Fruit fly (Drosophila melanogaster): ENCODE results near the gene CG14989.

CG14989 gene

DNA sequence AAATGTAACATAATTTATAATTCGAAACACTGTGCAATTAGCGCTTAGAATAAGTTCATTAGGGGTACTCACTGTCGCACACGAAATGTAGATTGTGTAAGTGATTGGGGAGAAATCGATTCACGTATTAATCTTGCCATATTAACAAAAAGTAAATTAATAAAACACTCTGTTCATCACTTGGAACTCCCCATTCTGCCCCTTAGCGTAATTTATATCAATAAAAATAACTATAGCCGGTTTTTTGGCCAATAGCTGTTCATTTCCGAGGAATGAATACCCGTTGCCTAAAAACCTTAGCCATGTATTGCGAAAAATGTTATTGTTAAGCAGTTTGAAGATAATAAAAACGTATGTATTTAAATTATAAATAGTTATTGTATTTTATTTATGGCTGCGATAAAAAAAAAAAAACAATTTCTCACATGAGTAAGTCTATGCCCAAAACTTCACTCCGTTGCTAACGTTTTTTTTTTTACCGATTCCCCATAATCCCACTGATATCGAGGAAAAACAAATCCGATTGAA is 28.0 kb upstream of the CG14989 start, which contains the start of gene Ugt305A1 (continued):
- TF ChIP-seq Fer1 (GFP tag; optimal IDR thresholded peaks at IDR 0.05) (no peak), tin (GFP tag; optimal IDR thresholded peaks at IDR 0.05) (no peak), Ets65A (GFP tag) (peak; percentile 61), ase (GFP tag; IDR thresholded peaks at IDR 0.05) (no peak), CG12104 (GFP tag; optimal IDR thresholded peaks at IDR 0.05) (no peak), CG16813 (GFP tag; IDR thresholded peaks at IDR 0.05; ENCODE audit: partially characterized antibody) (no peak), unc-4 (GFP tag; IDR thresholded peaks at IDR 0.05; ENCODE audit: partially characterized antibody) (no peak), CG17912 (GFP tag; optimal IDR thresholded peaks at IDR 0.05) (no peak), NC2β (GFP tag; optimal IDR thresholded peaks at IDR 0.05) (no peak), danr (GFP tag; IDR thresholded peaks at IDR 0.05) (no peak), CG3726 (GFP tag; IDR thresholded peaks at IDR 0.05) (no peak), CG12659 (GFP tag; optimal IDR thresholded peaks at IDR 0.05) (peak; percentile 11), Max (GFP tag; optimal IDR thresholded peaks at IDR 0.05) (no peak), Kr (GFP tag; optimal IDR thresholded peaks at IDR 0.05) (no peak)

DNA sequence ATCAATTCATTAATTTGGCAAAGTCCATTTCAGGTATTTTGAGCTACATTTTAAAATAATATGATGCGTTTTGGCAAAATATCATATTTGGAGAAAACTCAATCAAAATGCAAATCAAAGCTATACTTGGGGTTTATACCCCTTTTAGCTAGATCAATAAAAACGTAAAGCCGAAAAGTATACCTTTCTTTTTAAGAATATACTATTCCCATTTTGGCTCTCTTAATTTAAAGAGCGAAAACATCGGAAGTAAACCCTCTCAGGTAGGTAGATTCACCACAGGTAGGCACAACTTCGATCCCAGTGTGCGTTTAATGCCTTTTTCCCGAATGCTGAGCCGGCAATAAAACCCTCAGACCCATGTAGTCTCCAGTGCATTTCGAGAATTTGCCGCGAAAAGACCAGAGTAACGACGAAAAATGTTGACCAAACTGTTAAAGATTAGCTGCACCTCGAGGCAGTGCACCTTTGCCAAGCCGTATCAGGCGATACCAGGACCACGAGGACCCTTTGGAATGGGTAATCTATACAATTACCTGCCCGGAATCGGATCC is 25.4 kb upstream of the CG14989 start, which contains the start of gene dib:
Gene dib (plus strand): TSS at position 372 of the 554 bp plus-strand sequence.
- TF ChIP-seq aop (GFP tag; IDR thresholded peaks at IDR 0.05) (peak; percentile 62; the same call in 1 of the 2 replicates), D19B (GFP tag; optimal IDR thresholded peaks at IDR 0.05) (no peak), CG8089 (GFP tag; optimal IDR thresholded peaks at IDR 0.05) (no peak), Hr39 (optimal IDR thresholded peaks at IDR 0.05) (no peak), CG17328 (GFP tag; IDR thresholded peaks at IDR 0.05) (no peak), HHEX (GFP tag; optimal IDR thresholded peaks at IDR 0.05) (no peak), CG8765 (GFP tag; IDR thresholded peaks at IDR 0.05) (no peak), Asciz (GFP tag; optimal IDR thresholded peaks at IDR 0.05) (no peak), CG17385 (GFP tag; optimal IDR thresholded peaks at IDR 0.05) (no peak), CG3163 (GFP tag; optimal IDR thresholded peaks at IDR 0.05) (peak; percentile 96), psq (GFP tag; optimal IDR thresholded peaks at IDR 0.05) (no peak), HmgD (GFP tag; optimal IDR thresholded peaks at IDR 0.05) (no peak), dmrt99B (tag; optimal IDR thresholded peaks at IDR 0.05) (no peak), crol (GFP tag; IDR thresholded peaks at IDR 0.05) (no peak), CG1233 (GFP tag; optimal IDR thresholded peaks at IDR 0.05) (no peak), zen (tag; optimal IDR thresholded peaks at IDR 0.05) (peak; percentile 67), CG12236 (GFP tag; optimal IDR thresholded peaks at IDR 0.05) (no peak), tup (GFP tag; optimal IDR thresholded peaks at IDR 0.05) (no peak), Atf6 (GFP tag; IDR thresholded peaks at IDR 0.05) (no peak), tx (GFP tag; optimal IDR thresholded peaks at IDR 0.05) (no peak), wdn (GFP tag; IDR thresholded peaks at IDR 0.05) (no peak), cad (GFP tag; optimal IDR thresholded peaks at IDR 0.05) (peak; percentile 94), CTCF (GFP tag; optimal IDR thresholded peaks at IDR 0.05) (no peak), ara (GFP tag; IDR thresholded peaks at IDR 0.05) (no peak), CG14050 (GFP tag; IDR thresholded peaks at IDR 0.05) (no peak), Dbx (GFP tag; IDR thresholded peaks at IDR 0.05) (no peak), CG8924 (tag; optimal IDR thresholded peaks at IDR 0.05) (no peak), yki (optimal IDR thresholded peaks at IDR 0.05) (no peak), Tbp (GFP tag; optimal IDR thresholded peaks at IDR 0.05) (no peak), Dll (GFP tag; IDR thresholded peaks at IDR 0.05; ENCODE audit: partially characterized antibody) (no peak), grn (GFP tag; optimal IDR thresholded peaks at IDR 0.05) (no peak), gsb (GFP tag; IDR thresholded peaks at IDR 0.05) (no peak), ham (GFP tag; IDR thresholded peaks at IDR 0.05) (no peak), vvl (GFP tag; IDR thresholded peaks at IDR 0.05) (no peak), Sin3A (optimal IDR thresholded peaks at IDR 0.05) (no peak), CG2202 (tag; optimal IDR thresholded peaks at IDR 0.05) (no peak), sens (GFP tag) (peak; percentile 57), MBD-R2 (GFP tag; IDR thresholded peaks at IDR 0.05) (no peak), ssp (GFP tag; IDR thresholded peaks at IDR 0.05) (no peak), Atf-2 (GFP tag; optimal IDR thresholded peaks at IDR 0.05) (no peak), Kr (GFP tag; optimal IDR thresholded peaks at IDR 0.05) (peak; percentile 46)

Data from whole organism, embryonic.